Worm (Caenorhabditis elegans): ENCODE results near the gene sri-24.
"Not testable (repeated sequence)": the region's sequence is repeated elsewhere in the genome, so short reads cannot be mapped to it uniquely, and the experiment has no call there.

Gene sri-24

ce11 chrV:15192377-15192776, 19.6 kb upstream of the sri-24 start, which contains the start of gene plc-2:
Gene plc-2 (plus strand): TSS chrV:15192572.
- no peak for TF ChIP-seq dao-5 (tag; optimal IDR thresholded peaks at IDR 0.05)
- no peak for TF ChIP-seq him-1 (tag; optimal IDR thresholded peaks at IDR 0.05)
- no peak for TF ChIP-seq W03F9.2 (tag; optimal IDR thresholded peaks at IDR 0.05)

ce11 chrV:15193909-15194308, 18.1 kb upstream of the sri-24 start, which contains the start of gene Y75B12B.13:
Gene Y75B12B.13 (minus strand): TSS chrV:15194009.
- TF ChIP-seq him-1 (tag; optimal IDR thresholded peaks at IDR 0.05) (no peak), W03F9.2 (tag; optimal IDR thresholded peaks at IDR 0.05) (no peak), dao-5 (tag; optimal IDR thresholded peaks at IDR 0.05) (no peak)

- TF ChIP-seq him-1 (tag; optimal IDR thresholded peaks at IDR 0.05) (no peak), dao-5 (tag; optimal IDR thresholded peaks at IDR 0.05) (no peak), W03F9.2 (tag; optimal IDR thresholded peaks at IDR 0.05) (no peak)
These were observed 14.0 kb upstream of the sri-24 start, which contains the start of gene srw-1 for ce11 chrV:15197955-15198354. Gene srw-1 (plus strand): TSS chrV:15198255.

- TF ChIP-seq him-1 (tag; optimal IDR thresholded peaks at IDR 0.05) (no peak), W03F9.2 (tag; optimal IDR thresholded peaks at IDR 0.05) (no peak), dao-5 (tag; optimal IDR thresholded peaks at IDR 0.05) (no peak)
These were observed 12.2 kb upstream of the sri-24 start, which contains the start of gene Y75B12B.10 for ce11 chrV:15199768-15200167. Gene Y75B12B.10 (plus strand): TSS chrV:15200068.

- not testable (repeated sequence) for TF ChIP-seq W03F9.2, him-1, dao-5 (tag; optimal IDR thresholded peaks at IDR 0.05)
These were observed 4.3 kb upstream of the sri-24 start, which contains the start of gene C41G6.12 for ce11 chrV:15207681-15208080. Gene C41G6.12 (minus strand): TSS chrV:15207781.

ce11 chrV:15215175-15215574, 3.2 kb downstream of the sri-24 start, which contains the start of gene sri-26:
Gene sri-26 (plus strand): TSS chrV:15215475.
- TF ChIP-seq W03F9.2, dao-5, him-1 (tag; optimal IDR thresholded peaks at IDR 0.05): not testable (repeated sequence)

ce11 chrV:15216705-15217104, 4.7 kb downstream of the sri-24 start, which contains the start of gene sri-25:
Gene sri-25 (plus strand): TSS chrV:15217005.
- no peak for TF ChIP-seq W03F9.2 (tag; optimal IDR thresholded peaks at IDR 0.05)
- no peak for TF ChIP-seq him-1 (tag; optimal IDR thresholded peaks at IDR 0.05)
- TF ChIP-seq dao-5 (tag; optimal IDR thresholded peaks at IDR 0.05) = no peak

- TF ChIP-seq W03F9.2 (tag; optimal IDR thresholded peaks at IDR 0.05) = no peak
- no peak for TF ChIP-seq dao-5 (tag; optimal IDR thresholded peaks at IDR 0.05)
- TF ChIP-seq him-1 (tag; optimal IDR thresholded peaks at IDR 0.05) = no peak
These were observed 9.4 kb downstream of the sri-24 start, which contains the start of gene irld-25 for ce11 chrV:15221330-15221729. Gene irld-25 (plus strand): TSS chrV:15221630.

ce11 chrV:15223668-15224067, 11.7 kb downstream of the sri-24 start, which contains the start of gene srw-24:
Gene srw-24 (plus strand): TSS chrV:15223968.
- no peak for TF ChIP-seq him-1 (tag; optimal IDR thresholded peaks at IDR 0.05)
- TF ChIP-seq dao-5 (tag; optimal IDR thresholded peaks at IDR 0.05) = no peak
- no peak for TF ChIP-seq W03F9.2 (tag; optimal IDR thresholded peaks at IDR 0.05)

ce11 chrV:15225650-15226049, 13.7 kb downstream of the sri-24 start, which contains the start of gene srw-14:
Gene srw-14 (plus strand): TSS chrV:15225950.
- TF ChIP-seq W03F9.2 (tag; optimal IDR thresholded peaks at IDR 0.05) (no peak), him-1 (tag; optimal IDR thresholded peaks at IDR 0.05) (no peak), dao-5 (tag; optimal IDR thresholded peaks at IDR 0.05) (no peak)

- no peak for TF ChIP-seq dao-5 (tag; optimal IDR thresholded peaks at IDR 0.05)
- no peak for TF ChIP-seq him-1 (tag; optimal IDR thresholded peaks at IDR 0.05)
- TF ChIP-seq W03F9.2 (tag; optimal IDR thresholded peaks at IDR 0.05) = no peak
These were observed 14.2 kb downstream of the sri-24 start for ce11 chrV:15226206-15226605.

ce11 chrV:15230243-15230642, 18.3 kb downstream of the sri-24 start, which contains the start of gene srw-15:
Gene srw-15 (plus strand): TSS chrV:15230543.
- TF ChIP-seq him-1 (tag; optimal IDR thresholded peaks at IDR 0.05) (no peak), W03F9.2 (tag; optimal IDR thresholded peaks at IDR 0.05) (no peak), dao-5 (tag; optimal IDR thresholded peaks at IDR 0.05) (no peak)

- TF ChIP-seq W03F9.2 (tag; optimal IDR thresholded peaks at IDR 0.05) (no peak), him-1 (tag; optimal IDR thresholded peaks at IDR 0.05) (no peak), dao-5 (tag; optimal IDR thresholded peaks at IDR 0.05) (no peak)
These were observed 20.2 kb downstream of the sri-24 start, which contains the start of gene srw-13 for ce11 chrV:15232200-15232599. Gene srw-13 (plus strand): TSS chrV:15232500.

ce11 chrV:15235661-15236060, 23.7 kb downstream of the sri-24 start, which contains the start of gene nhr-164:
Gene nhr-164 (minus strand): TSS chrV:15235761.
- TF ChIP-seq W03F9.2 (tag; optimal IDR thresholded peaks at IDR 0.05) = no peak
- TF ChIP-seq him-1 (tag; optimal IDR thresholded peaks at IDR 0.05) = no peak
- TF ChIP-seq dao-5 (tag; optimal IDR thresholded peaks at IDR 0.05) = no peak
